ENCODE assay signal across 5 fruit fly cellular contexts in genomic region chr2L:9897296-9897695, dm6.
TF ChIP-seq lines count a peak whose summit lies in the region.

Gene RpS2, minus strand, starts transcription at chr2L:9897552.

- peak; percentile 30 for TF ChIP-seq CTCF in whole organism, embryonic (GFP tag; optimal IDR thresholded peaks at IDR 0.05; lab: Kevin White, UChicago)

TF ChIP-seq in whole organism, adult, 20 proteins besides CTCF, POLR2A, EP300 and RAD21:
- peak; percentile 67 for TF ChIP-seq CG33017 (tag; optimal IDR thresholded peaks at IDR 0.05; lab: Kevin White, UChicago)
- TF ChIP-seq cnc (optimal IDR thresholded peaks at IDR 0.05; lab: Kevin White, UChicago) = no peak
- TF ChIP-seq bab1 (GFP tag; optimal IDR thresholded peaks at IDR 0.05; lab: Kevin White, UChicago) = peak; percentile 68
- peak; percentile 28 for TF ChIP-seq CG12768 (GFP tag; optimal IDR thresholded peaks at IDR 0.05; lab: Kevin White, UChicago)
- peak; percentile 6 for TF ChIP-seq CG7045 (GFP tag; optimal IDR thresholded peaks at IDR 0.05; lab: Kevin White, UChicago)
- TF ChIP-seq CG7101 (tag; optimal IDR thresholded peaks at IDR 0.05; lab: Kevin White, UChicago) = peak; percentile 74
- TF ChIP-seq ovo (GFP tag; optimal IDR thresholded peaks at IDR 0.05; lab: Kevin White, UChicago) = no peak
- TF ChIP-seq Mnt (GFP tag; optimal IDR thresholded peaks at IDR 0.05; lab: Kevin White, UChicago) = peak; percentile 97
- TF ChIP-seq Crg-1 (GFP tag; optimal IDR thresholded peaks at IDR 0.05; lab: Kevin White, UChicago) = peak; percentile 79
- TF ChIP-seq CG5204 (GFP tag; optimal IDR thresholded peaks at IDR 0.05; lab: Kevin White, UChicago) = no peak
- TF ChIP-seq Clk (GFP tag; optimal IDR thresholded peaks at IDR 0.05; lab: Kevin White, UChicago) = no peak
- peak; percentile 69 for TF ChIP-seq Hr96 (GFP tag; optimal IDR thresholded peaks at IDR 0.05; lab: Kevin White, UChicago)
- peak; percentile 49 for TF ChIP-seq CG1620 (GFP tag; optimal IDR thresholded peaks at IDR 0.05; lab: Kevin White, UChicago)
- TF ChIP-seq pad (GFP tag; optimal IDR thresholded peaks at IDR 0.05; lab: Kevin White, UChicago) = peak; percentile 35
- peak; percentile 32 for TF ChIP-seq tj (GFP tag; optimal IDR thresholded peaks at IDR 0.05; lab: Kevin White, UChicago)
- TF ChIP-seq CG11617 (GFP tag; optimal IDR thresholded peaks at IDR 0.05; lab: Kevin White, UChicago) = peak; percentile 69
- TF ChIP-seq cic (GFP tag; optimal IDR thresholded peaks at IDR 0.05; lab: Kevin White, UChicago) = no peak
- TF ChIP-seq CG14711 (tag; optimal IDR thresholded peaks at IDR 0.05; lab: Kevin White, UChicago) = peak; percentile 65

TF ChIP-seq in whole organism, embryonic, 481 proteins besides CTCF, POLR2A, EP300 and RAD21 (continues in another document):
- TF ChIP-seq MTF-1 (GFP tag; optimal IDR thresholded peaks at IDR 0.05; lab: Kevin White, UChicago; ENCODE audit: borderline replicate concordance) (peak; percentile 2), ab (GFP tag; optimal IDR thresholded peaks at IDR 0.05; lab: Kevin White, UChicago) (no peak), CG12219 (GFP tag; optimal IDR thresholded peaks at IDR 0.05; lab: Kevin White, UChicago) (peak; percentile 3), CG30431 (GFP tag; optimal IDR thresholded peaks at IDR 0.05; lab: Kevin White, UChicago) (no peak), CrebB (tag; optimal IDR thresholded peaks at IDR 0.05; lab: Kevin White, UChicago) (peak; percentile 67), p53 (GFP tag; optimal IDR thresholded peaks at IDR 0.05; lab: Kevin White, UChicago) (no peak), sc (optimal IDR thresholded peaks at IDR 0.05; lab: Kevin White, UChicago) (no peak), sc (GFP tag; optimal IDR thresholded peaks at IDR 0.05; lab: Kevin White, UChicago) (no peak), Nf-YC (tag; optimal IDR thresholded peaks at IDR 0.05; lab: Kevin White, UChicago) (peak; percentile 22), CG14667 (GFP tag; IDR thresholded peaks at IDR 0.05; lab: Robert Waterston, UW) (no peak), C15 (GFP tag; IDR thresholded peaks at IDR 0.05; lab: Robert Waterston, UW) (no peak), CG9437 (GFP tag; optimal IDR thresholded peaks at IDR 0.05; lab: Kevin White, UChicago) (peak; percentile 39), Ptx1 (GFP tag; IDR thresholded peaks at IDR 0.05; lab: Robert Waterston, UW) (no peak), CG13296 (GFP tag; optimal IDR thresholded peaks at IDR 0.05; lab: Kevin White, UChicago) (peak; percentile 44), kni (GFP tag; optimal IDR thresholded peaks at IDR 0.05; lab: Kevin White, UChicago) (peak; percentile 38), CG13894 (tag; optimal IDR thresholded peaks at IDR 0.05; lab: Kevin White, UChicago) (peak; percentile 69), croc (GFP tag; conservative IDR thresholded peaks at IDR 0.05; lab: Robert Waterston, UW) (no peak), br (optimal IDR thresholded peaks at IDR 0.05; lab: Kevin White, UChicago) (no peak), CG1792 (GFP tag; optimal IDR thresholded peaks at IDR 0.05; lab: Kevin White, UChicago) (no peak)

TF ChIP-seq in whole organism, prepupa, 60 proteins besides CTCF, POLR2A, EP300 and RAD21 (continues in another document):
- no peak for TF ChIP-seq fd85E (GFP tag; optimal IDR thresholded peaks at IDR 0.05; lab: Kevin White, UChicago)
- peak; percentile 28 for TF ChIP-seq OdsH (GFP tag; optimal IDR thresholded peaks at IDR 0.05; lab: Kevin White, UChicago)
- TF ChIP-seq CG10631 (GFP tag; optimal IDR thresholded peaks at IDR 0.05; lab: Kevin White, UChicago) = no peak
- no peak for TF ChIP-seq Ets96B (tag; optimal IDR thresholded peaks at IDR 0.05; lab: Kevin White, UChicago)
- TF ChIP-seq Blimp-1 (GFP tag; optimal IDR thresholded peaks at IDR 0.05; lab: Kevin White, UChicago) = no peak
- peak; percentile 36 for TF ChIP-seq Smox (GFP tag; optimal IDR thresholded peaks at IDR 0.05; lab: Kevin White, UChicago)
- peak; percentile 30 for TF ChIP-seq Hr39 (GFP tag; optimal IDR thresholded peaks at IDR 0.05; lab: Kevin White, UChicago)
- TF ChIP-seq Sox15 (GFP tag; optimal IDR thresholded peaks at IDR 0.05; lab: Kevin White, UChicago) = no peak
- peak; percentile 1 for TF ChIP-seq CG3032 (tag; optimal IDR thresholded peaks at IDR 0.05; lab: Kevin White, UChicago)
- TF ChIP-seq CG3919 (GFP tag; optimal IDR thresholded peaks at IDR 0.05; lab: Kevin White, UChicago) = no peak
- TF ChIP-seq salr (GFP tag; optimal IDR thresholded peaks at IDR 0.05; lab: Kevin White, UChicago) = no peak
- no peak for TF ChIP-seq CG15336 (GFP tag; IDR thresholded peaks at IDR 0.05; lab: Robert Waterston, UW)
- peak; percentile 73 for TF ChIP-seq CG6854 (GFP tag; optimal IDR thresholded peaks at IDR 0.05; lab: Kevin White, UChicago)
- peak; percentile 36 for TF ChIP-seq CG34406 (GFP tag; optimal IDR thresholded peaks at IDR 0.05; lab: Kevin White, UChicago)
- TF ChIP-seq pdm3 (GFP tag; optimal IDR thresholded peaks at IDR 0.05; lab: Kevin White, UChicago) = no peak
- TF ChIP-seq CG6792 (GFP tag; optimal IDR thresholded peaks at IDR 0.05; lab: Kevin White, UChicago) = no peak
- TF ChIP-seq Lpt (GFP tag; optimal IDR thresholded peaks at IDR 0.05; lab: Kevin White, UChicago) = no peak
- TF ChIP-seq CG10669 (GFP tag; optimal IDR thresholded peaks at IDR 0.05; lab: Kevin White, UChicago) = no peak
- peak; percentile 39 for TF ChIP-seq topi (GFP tag; optimal IDR thresholded peaks at IDR 0.05; lab: Kevin White, UChicago)
- TF ChIP-seq CG11762 (GFP tag; optimal IDR thresholded peaks at IDR 0.05; lab: Kevin White, UChicago; ENCODE audit: insufficient read depth) = no peak

TF ChIP-seq in whole organism, pupa, 21 proteins besides CTCF, POLR2A, EP300 and RAD21:
- TF ChIP-seq Pif1B (GFP tag; optimal IDR thresholded peaks at IDR 0.05; lab: Kevin White, UChicago) (peak; percentile 37), CG15710 (tag; optimal IDR thresholded peaks at IDR 0.05; lab: Kevin White, UChicago) (peak; percentile 10), CG17806 (tag; optimal IDR thresholded peaks at IDR 0.05; lab: Kevin White, UChicago) (no peak)

TF ChIP-seq in whole organism, wandering third instar larva, 38 proteins besides CTCF, POLR2A, EP300 and RAD21:
- peak; percentile 47 for TF ChIP-seq dsf (GFP tag; optimal IDR thresholded peaks at IDR 0.05; lab: Kevin White, UChicago; ENCODE audit: borderline replicate concordance)
- TF ChIP-seq Jra (GFP tag; optimal IDR thresholded peaks at IDR 0.05; lab: Kevin White, UChicago) = peak; percentile 47
- peak; percentile 53 for TF ChIP-seq Myc (optimal IDR thresholded peaks at IDR 0.05; lab: Kevin White, UChicago)
- TF ChIP-seq Hr83 (GFP tag; optimal IDR thresholded peaks at IDR 0.05; lab: Kevin White, UChicago; ENCODE audit: poor library complexity, severe bottlenecking) = peak; percentile 71
- TF ChIP-seq sv (GFP tag; optimal IDR thresholded peaks at IDR 0.05; lab: Kevin White, UChicago) = peak; percentile 19
- TF ChIP-seq foxo (GFP tag; optimal IDR thresholded peaks at IDR 0.05; lab: Kevin White, UChicago) = peak in 1 of 2 experiments; percentile 40
- no peak for TF ChIP-seq N (GFP tag; optimal IDR thresholded peaks at IDR 0.05; lab: Kevin White, UChicago)
- no peak for TF ChIP-seq CrebA (GFP tag; optimal IDR thresholded peaks at IDR 0.05; lab: Kevin White, UChicago; ENCODE audit: borderline replicate concordance)
- no peak for TF ChIP-seq usp (GFP tag; optimal IDR thresholded peaks at IDR 0.05; lab: Kevin White, UChicago)
- peak; percentile 83 for TF ChIP-seq brk (GFP tag; optimal IDR thresholded peaks at IDR 0.05; lab: Kevin White, UChicago)
- peak; percentile 25 for TF ChIP-seq CG9705 (GFP tag; optimal IDR thresholded peaks at IDR 0.05; lab: Kevin White, UChicago)
- TF ChIP-seq rgr (GFP tag; optimal IDR thresholded peaks at IDR 0.05; lab: Kevin White, UChicago) = peak; percentile 69
- peak; percentile 41 for TF ChIP-seq OdsH (GFP tag; optimal IDR thresholded peaks at IDR 0.05; lab: Kevin White, UChicago)
- peak; percentile 62 for TF ChIP-seq Sp1 (GFP tag; optimal IDR thresholded peaks at IDR 0.05; lab: Kevin White, UChicago)
- TF ChIP-seq ey (GFP tag; optimal IDR thresholded peaks at IDR 0.05; lab: Kevin White, UChicago) = peak; percentile 9
- peak; percentile 8 for TF ChIP-seq Mio (GFP tag; optimal IDR thresholded peaks at IDR 0.05; lab: Kevin White, UChicago)
- TF ChIP-seq br (GFP tag; optimal IDR thresholded peaks at IDR 0.05; lab: Kevin White, UChicago) = peak; percentile 51
- peak; percentile 32 for TF ChIP-seq fru (GFP tag; optimal IDR thresholded peaks at IDR 0.05; lab: Kevin White, UChicago)
- peak; percentile 48 for TF ChIP-seq h (GFP tag; optimal IDR thresholded peaks at IDR 0.05; lab: Kevin White, UChicago)
- no peak for TF ChIP-seq jim (GFP tag; optimal IDR thresholded peaks at IDR 0.05; lab: Kevin White, UChicago)
- TF ChIP-seq GATAd (GFP tag; optimal IDR thresholded peaks at IDR 0.05; lab: Kevin White, UChicago) = no peak
- no peak for TF ChIP-seq pan (optimal IDR thresholded peaks at IDR 0.05; lab: Kevin White, UChicago)
- TF ChIP-seq Hnf4 (GFP tag; optimal IDR thresholded peaks at IDR 0.05; lab: Kevin White, UChicago) = peak; percentile 79
- TF ChIP-seq dmrt93B (GFP tag; optimal IDR thresholded peaks at IDR 0.05; lab: Kevin White, UChicago) = no peak
- no peak for TF ChIP-seq Rel (GFP tag; optimal IDR thresholded peaks at IDR 0.05; lab: Kevin White, UChicago)
- peak; percentile 2 for TF ChIP-seq Rel (tag; optimal IDR thresholded peaks at IDR 0.05; lab: Kevin White, UChicago)
TF ChIP-seq in whole organism, wandering third instar larva: peak in this region for 18.
